Fruit fly (Drosophila melanogaster) S2 (cell line): ENCODE results near the gene CG10431.

Source experiments
- CG8478 ChIP-seq: fragments of >200 bp; optimal IDR thresholded peaks from 2 replicates; lab custom pipeline; 2018
- CTCF ChIP-seq, 2 experiments: fragments of >200 bp; optimal IDR thresholded peaks; 2 replicates each; lab custom pipeline; 2018

CG10431 gene

dm6 chr2L:19015628-19016027 is 41.1 kb downstream of the CG10431 start:
- TF ChIP-seq CTCF (optimal IDR thresholded peaks at IDR 0.05; lab: Kevin White, UChicago) (no peak), CG8478 (lab: Kevin White, UChicago) (no peak)

- TF ChIP-seq CTCF (optimal IDR thresholded peaks at IDR 0.05; lab: Kevin White, UChicago) (no peak), CG8478 (lab: Kevin White, UChicago) (no peak)
These were observed 42.5 kb downstream of the CG10431 start for dm6 chr2L:19017060-19017459.

dm6 chr2L:19018266-19018665 is 43.8 kb downstream of the CG10431 start:
- TF ChIP-seq CTCF (optimal IDR thresholded peaks at IDR 0.05; lab: Kevin White, UChicago) = no peak
- no peak for TF ChIP-seq CG8478 (lab: Kevin White, UChicago)

- TF ChIP-seq CTCF (optimal IDR thresholded peaks at IDR 0.05; lab: Kevin White, UChicago) = no peak
- TF ChIP-seq CG8478 (lab: Kevin White, UChicago) = no peak
These were observed 44.7 kb downstream of the CG10431 start for dm6 chr2L:19019160-19019592.

- no peak for TF ChIP-seq CG8478 (lab: Kevin White, UChicago)
- no peak for TF ChIP-seq CTCF (optimal IDR thresholded peaks at IDR 0.05; lab: Kevin White, UChicago)
These were observed 45.1 kb downstream of the CG10431 start for dm6 chr2L:19019640-19020039.

- TF ChIP-seq CG8478 (lab: Kevin White, UChicago) (no peak), CTCF (optimal IDR thresholded peaks at IDR 0.05; lab: Kevin White, UChicago) (no peak)
These were observed 47.0 kb downstream of the CG10431 start for dm6 chr2L:19021278-19022220.

- TF ChIP-seq CTCF (optimal IDR thresholded peaks at IDR 0.05; lab: Kevin White, UChicago) (no peak), CG8478 (lab: Kevin White, UChicago) (no peak)
These were observed 47.7 kb downstream of the CG10431 start, which contains the start of gene CG15172 for dm6 chr2L:19022221-19022516. Gene CG15172 (plus strand): TSS chr2L:19022417.

dm6 chr2L:19023972-19024743 is 49.6 kb downstream of the CG10431 start:
- no peak for TF ChIP-seq CTCF (optimal IDR thresholded peaks at IDR 0.05; lab: Kevin White, UChicago)
- no peak for TF ChIP-seq CG8478 (lab: Kevin White, UChicago)

dm6 chr2L:19024744-19025059 is 50.2 kb downstream of the CG10431 start:
- TF ChIP-seq CG8478 (lab: Kevin White, UChicago) (no peak), CTCF (optimal IDR thresholded peaks at IDR 0.05; lab: Kevin White, UChicago) (no peak)

- no peak for TF ChIP-seq CTCF (optimal IDR thresholded peaks at IDR 0.05; lab: Kevin White, UChicago)
- TF ChIP-seq CG8478 (lab: Kevin White, UChicago) = no peak
These were observed 52.1 kb downstream of the CG10431 start for dm6 chr2L:19026491-19027197.

- TF ChIP-seq CTCF (optimal IDR thresholded peaks at IDR 0.05; lab: Kevin White, UChicago) (no peak), CG8478 (lab: Kevin White, UChicago) (no peak)
These were observed 52.9 kb downstream of the CG10431 start, which contains the start of gene Sidpn for dm6 chr2L:19027246-19027886. Gene Sidpn (plus strand): TSS chr2L:19027710.
